Worm (Caenorhabditis elegans) whole organism, L1 larva: Measurements from ENCODE around the gene srx-114.

Experiments
- ceh-8 ChIP-seq: fragments of 200-800 bp; sonication (Bioruptor generic); optimal IDR thresholded peaks from 2 replicates; lab custom pipeline; 2018; ENCODE audit warnings: mild to moderate bottlenecking, missing genetic modification characterization, moderate library complexity, missing compliant biosample characterization
- ceh-82 ChIP-seq, 3 experiments: fragments of 150-350 bp in 1 of 3; sonication (generic microtip) in 2 of 3; optimal IDR thresholded peaks; 2 replicates each; lab custom pipeline; 2014 to 2017; ENCODE audit warnings: missing biosample characterization in 3 of 3, missing genetic modification characterization in 3 of 3
- ces-1 ChIP-seq: fragments of 150-350 bp; optimal IDR thresholded peaks from 2 replicates; lab custom pipeline; 2014; ENCODE audit warnings: missing biosample characterization, missing genetic modification reagents, missing genetic modification characterization
- efl-1 ChIP-seq, 4 experiments: fragments of 150-350 bp; optimal IDR thresholded peaks in 3 of 4; peaks in 1 of 4; 1 replicate in 1 of 4; 2 replicates in 3 of 4; lab custom pipeline; 2014; ENCODE audit warnings: missing biosample characterization in 2 of 4, missing genetic modification characterization in 2 of 4, missing genetic modification reagents in 2 of 4
- elt-2 ChIP-seq: sonication (generic microtip); optimal IDR thresholded peaks from 2 replicates; lab custom pipeline; 2016; ENCODE audit warnings: missing genetic modification characterization, mild to moderate bottlenecking, inconsistent platforms, missing compliant biosample characterization, missing genetic modification reagents
- elt-3 ChIP-seq, 6 experiments: fragments of 150-350 bp in 1 of 6; sonication (generic microtip); optimal IDR thresholded peaks; 2 replicates each; lab custom pipeline; 2017 to 2018; ENCODE audit warnings: missing biosample characterization in 6 of 6, missing genetic modification characterization in 6 of 6, inconsistent platforms in 1 of 6
- fkh-4 ChIP-seq: sonication (generic microtip); optimal IDR thresholded peaks from 2 replicates; lab custom pipeline; 2016; ENCODE audit warnings: missing compliant biosample characterization, missing genetic modification characterization, borderline replicate concordance
- mdl-1 ChIP-seq, 2 experiments: fragments of 150-350 bp; optimal IDR thresholded peaks; 2 replicates each; lab custom pipeline; 2014 to 2017; ENCODE audit warnings: missing biosample characterization in 2 of 2, missing genetic modification characterization in 2 of 2, inconsistent platforms in 1 of 2
- nhr-76 ChIP-seq: sonication (generic microtip); optimal IDR thresholded peaks from 2 replicates; lab custom pipeline; 2017; ENCODE audit warnings: missing biosample characterization, missing genetic modification characterization
- snpc-4 ChIP-seq: fragments of 150-350 bp; optimal IDR thresholded peaks from 2 replicates; lab custom pipeline; 2014; ENCODE audit warnings: missing biosample characterization, missing genetic modification characterization
- swsn-7 ChIP-seq: sonication (generic microtip); optimal IDR thresholded peaks from 2 replicates; lab custom pipeline; 2016; ENCODE audit warnings: missing genetic modification characterization, missing compliant biosample characterization
- unc-62 ChIP-seq: fragments of 150-350 bp; optimal IDR thresholded peaks from 2 replicates; lab custom pipeline; 2014; ENCODE audit warnings: missing biosample characterization, missing genetic modification reagents, missing genetic modification characterization
- xbp-1 ChIP-seq: sonication (generic microtip); optimal IDR thresholded peaks from 2 replicates; lab custom pipeline; 2016; ENCODE audit warnings: missing genetic modification characterization, missing compliant biosample characterization
- ztf-11 ChIP-seq, 2 experiments: sonication (generic microtip); optimal IDR thresholded peaks; 2 replicates each; lab custom pipeline; 2016 to 2017; ENCODE audit warnings: missing genetic modification characterization in 2 of 2, missing biosample characterization in 1 of 2, missing compliant biosample characterization in 1 of 2

DNA sequence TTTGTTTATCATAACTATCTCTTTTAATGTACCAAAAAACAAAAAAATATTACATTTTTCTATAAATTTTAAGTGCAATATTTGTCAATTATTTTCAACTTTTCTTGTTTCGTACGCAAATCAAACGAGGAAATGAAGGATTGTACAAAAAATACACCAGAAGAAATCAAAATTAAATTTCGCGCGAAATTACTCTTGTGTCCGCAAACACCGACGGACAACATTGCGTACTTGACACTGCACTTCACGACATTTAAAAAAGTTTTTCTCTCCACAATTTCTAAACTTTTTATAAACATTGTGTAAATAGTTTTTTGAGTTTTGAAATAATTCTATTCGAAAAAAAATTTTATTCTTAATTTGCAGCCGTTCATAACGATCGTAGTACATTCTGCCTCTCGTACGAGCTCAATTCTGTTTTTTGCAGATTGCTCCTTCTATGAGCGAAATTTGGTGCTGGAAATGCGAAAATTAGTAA lies 41.0 kb upstream of the srx-114 start, which contains the start of gene mrps-16:
- no peak for TF ChIP-seq nhr-76 (tag; lab: Kevin White, UChicago)
- TF ChIP-seq snpc-4 (tag; lab: Kevin White, UChicago): peak; percentile 38
- peak; percentile 67 for TF ChIP-seq xbp-1 (tag; lab: Kevin White, UChicago)
- peak; percentile 94 to 98 for TF ChIP-seq efl-1 (optimal IDR thresholded peaks at IDR 0.05; lab: Kevin White, UChicago)
- peak; percentile 99 to 100 for TF ChIP-seq efl-1 (GFP tag; optimal IDR thresholded peaks at IDR 0.05 in 1 of 2; lab: Kevin White, UChicago)
- TF ChIP-seq mdl-1 (tag; optimal IDR thresholded peaks at IDR 0.05; lab: Kevin White, UChicago): peak in 1 of 2 experiments; percentile 28
- peak; percentile 6 for TF ChIP-seq ceh-8 (GFP tag; lab: Kevin White, UChicago)
- TF ChIP-seq ces-1 (GFP tag; lab: Kevin White, UChicago): no peak
- peak; percentile 76 for TF ChIP-seq swsn-7 (tag; lab: Kevin White, UChicago)
- no peak for TF ChIP-seq ztf-11 (tag; optimal IDR thresholded peaks at IDR 0.05; lab: Kevin White, UChicago)
- TF ChIP-seq ceh-82 (tag; optimal IDR thresholded peaks at IDR 0.05; lab: Kevin White, UChicago): peak; percentile 51 to 73 (median 67)
- no peak for TF ChIP-seq unc-62 (GFP tag; lab: Kevin White, UChicago)
- no peak for TF ChIP-seq fkh-4
- peak in 1 of 6 experiments; percentile 72 for TF ChIP-seq elt-3 (tag; optimal IDR thresholded peaks at IDR 0.05; lab: Kevin White, UChicago)
- TF ChIP-seq elt-2: peak; percentile 61
